Fruit fly (Drosophila melanogaster) whole organism, embryonic: Measurements from ENCODE around the gene Cyp303a1.

Source experiments
- Ada2b ChIP-seq: fragments of 200-800 bp; sonication (Bioruptor generic); IDR thresholded peaks from 2 replicates; pipeline ENCODE4 v1.3.6; 2022; ENCODE audit warnings: missing biosample characterization, missing genetic modification characterization
- BtbVII ChIP-seq: fragments of 200-800 bp; sonication (Bioruptor generic); optimal IDR thresholded peaks from 3 replicates; lab custom pipeline; 2017; ENCODE audit warnings: missing biosample characterization, mild to moderate bottlenecking, missing genetic modification characterization
- CG11695 ChIP-seq: fragments of 200-800 bp; sonication (Bioruptor generic); IDR thresholded peaks from 3 replicates; pipeline ENCODE4 v1.3.6; 2022; ENCODE audit warnings: missing biosample characterization, missing genetic modification characterization
- CG11723 ChIP-seq: fragments of 200-800 bp; sonication (Bioruptor generic); optimal IDR thresholded peaks from 2 replicates; lab custom pipeline; 2017; ENCODE audit warnings: missing biosample characterization, mild to moderate bottlenecking, missing genetic modification characterization
- CG12769 ChIP-seq: fragments of 200-800 bp; sonication (Bioruptor generic); optimal IDR thresholded peaks from 2 replicates; lab custom pipeline; 2019; ENCODE audit warnings: missing biosample characterization, mild to moderate bottlenecking, missing genetic modification characterization, moderate library complexity
- CG12942 ChIP-seq: fragments of 200-800 bp; sonication (Bioruptor generic); optimal IDR thresholded peaks from 3 replicates; lab custom pipeline; 2016; ENCODE audit warnings: missing biosample characterization, missing genetic modification characterization
- CG13624 ChIP-seq: fragments of 200-800 bp; sonication (Bioruptor generic); optimal IDR thresholded peaks from 2 replicates; lab custom pipeline; 2016; ENCODE audit warnings: missing biosample characterization, missing genetic modification characterization
- CG14050 ChIP-seq: fragments of 200-800 bp; sonication (Bioruptor generic); IDR thresholded peaks from 3 replicates; pipeline ENCODE4 v1.3.6; 2022; ENCODE audit warnings: missing biosample characterization, missing genetic modification characterization
- CG14860 ChIP-seq: fragments of 200-800 bp; sonication (Bioruptor generic); IDR thresholded peaks from 3 replicates; pipeline ENCODE4 v1.3.6; 2022; ENCODE audit warnings: missing biosample characterization, missing genetic modification characterization; ENCODE audit not compliant: partially characterized antibody
- CG14965 ChIP-seq: fragments of 200-800 bp; sonication (Bioruptor generic); optimal IDR thresholded peaks from 2 replicates; lab custom pipeline; 2016; ENCODE audit warnings: missing biosample characterization, missing genetic modification characterization, borderline replicate concordance
- CG16813 ChIP-seq: fragments of 200-800 bp; sonication (Bioruptor generic); IDR thresholded peaks from 3 replicates; pipeline ENCODE4 v1.3.6; 2022; ENCODE audit warnings: missing biosample characterization, missing genetic modification characterization; ENCODE audit not compliant: partially characterized antibody
- CG17359 ChIP-seq: fragments of 200-800 bp; sonication (Bioruptor generic); optimal IDR thresholded peaks from 3 replicates; lab custom pipeline; 2018; ENCODE audit warnings: missing biosample characterization, mild to moderate bottlenecking, missing genetic modification characterization, moderate library complexity
- CG2120 ChIP-seq: fragments of 200-800 bp; sonication (Bioruptor generic); optimal IDR thresholded peaks from 3 replicates; lab custom pipeline; 2016; ENCODE audit warnings: missing biosample characterization, missing genetic modification characterization
- CG3838 ChIP-seq: fragments of 200-800 bp; sonication (Bioruptor generic); optimal IDR thresholded peaks from 3 replicates; lab custom pipeline; 2016; ENCODE audit warnings: missing biosample characterization, missing genetic modification characterization
- CG43689 ChIP-seq: fragments of 200-800 bp; sonication (Bioruptor generic); IDR thresholded peaks from 2 replicates; pipeline ENCODE4 v1.3.6; 2022; ENCODE audit warnings: missing biosample characterization, missing genetic modification characterization
- CG7372 ChIP-seq: fragments of 200-800 bp; sonication (Bioruptor generic); IDR thresholded peaks from 2 replicates; pipeline ENCODE4 v1.3.6; 2022; ENCODE audit warnings: missing biosample characterization, missing genetic modification characterization
- CG7963 ChIP-seq: fragments of 200-800 bp; sonication (Bioruptor generic); IDR thresholded peaks from 3 replicates; pipeline ENCODE4 v1.3.6; 2022; ENCODE audit warnings: missing biosample characterization, missing genetic modification characterization; ENCODE audit not compliant: partially characterized antibody
- Dek ChIP-seq: fragments of 200-800 bp; sonication (Bioruptor generic); optimal IDR thresholded peaks from 3 replicates; lab custom pipeline; 2019; ENCODE audit warnings: missing biosample characterization, mild to moderate bottlenecking, missing genetic modification characterization, moderate library complexity
- Dip3 ChIP-seq: fragments of 200-800 bp; sonication (Bioruptor generic); optimal IDR thresholded peaks from 3 replicates; lab custom pipeline; 2016; ENCODE audit warnings: missing biosample characterization, missing genetic modification characterization
- Fer2 ChIP-seq: fragments of 200-800 bp; sonication (Bioruptor generic); optimal IDR thresholded peaks from 2 replicates; lab custom pipeline; 2018; ENCODE audit warnings: missing biosample characterization, mild to moderate bottlenecking, missing genetic modification characterization, moderate library complexity
- Fer3 ChIP-seq: fragments of 200-800 bp; sonication (Bioruptor generic); optimal IDR thresholded peaks from 2 replicates; lab custom pipeline; 2018; ENCODE audit warnings: missing biosample characterization, mild to moderate bottlenecking, missing genetic modification characterization, moderate library complexity
- HLH4C ChIP-seq: fragments of 200-800 bp; sonication (Bioruptor generic); IDR thresholded peaks from 3 replicates; pipeline ENCODE4 v1.3.6; 2022; ENCODE audit warnings: missing biosample characterization, missing genetic modification characterization; ENCODE audit not compliant: partially characterized antibody
- HmgD ChIP-seq: fragments of 200-800 bp; sonication (Bioruptor generic); optimal IDR thresholded peaks from 3 replicates; lab custom pipeline; 2016; ENCODE audit warnings: missing biosample characterization, missing genetic modification characterization
- Hr78 ChIP-seq, 2 experiments: fragments of 200-800 bp in 1 of 2; fragments of >200 bp in 1 of 2; sonication (Bioruptor generic) in 1 of 2; optimal IDR thresholded peaks; 2 replicates each; lab custom pipeline; 2017 to 2019; ENCODE audit warnings: missing biosample characterization in 2 of 2, missing genetic modification characterization in 2 of 2, mild to moderate bottlenecking in 1 of 2, moderate library complexity in 1 of 2
- Lim3 ChIP-seq: fragments of 200-800 bp; sonication (Bioruptor generic); IDR thresholded peaks from 2 replicates; pipeline ENCODE4 v1.3.6; 2022; ENCODE audit warnings: missing biosample characterization, missing genetic modification characterization
- Myb ChIP-seq: fragments of 200-800 bp; sonication (Bioruptor generic); optimal IDR thresholded peaks from 2 replicates; lab custom pipeline; 2016; ENCODE audit warnings: missing biosample characterization, missing genetic modification characterization
- NK7.1 ChIP-seq: fragments of 200-800 bp; sonication (Bioruptor generic); optimal IDR thresholded peaks from 3 replicates; lab custom pipeline; 2016; ENCODE audit warnings: missing biosample characterization, missing genetic modification characterization
- Neu2 ChIP-seq: fragments of 200-800 bp; sonication (Bioruptor generic); optimal IDR thresholded peaks from 3 replicates; lab custom pipeline; 2016; ENCODE audit warnings: missing biosample characterization, missing genetic modification characterization, borderline replicate concordance
- Ptx1 ChIP-seq: fragments of 200-800 bp; sonication (Bioruptor generic); IDR thresholded peaks from 2 replicates; pipeline ENCODE4 v1.3.6; 2022; ENCODE audit warnings: missing biosample characterization, missing genetic modification characterization
- al ChIP-seq: fragments of 200-800 bp; sonication (Bioruptor generic); IDR thresholded peaks from 2 replicates; pipeline ENCODE4 v1.3.6; 2022; ENCODE audit warnings: missing biosample characterization, missing genetic modification characterization
- corto ChIP-seq: fragments of 200-800 bp; sonication (Bioruptor generic); optimal IDR thresholded peaks from 2 replicates; lab custom pipeline; 2016; ENCODE audit warnings: missing biosample characterization, mild to moderate bottlenecking, missing genetic modification characterization, moderate library complexity
- crol ChIP-seq: fragments of 200-800 bp; sonication (Bioruptor generic); IDR thresholded peaks from 2 replicates; pipeline ENCODE4 v1.3.6; 2022; ENCODE audit warnings: missing biosample characterization, missing genetic modification characterization
- ems ChIP-seq: fragments of 200-800 bp; sonication (Bioruptor generic); optimal IDR thresholded peaks from 3 replicates; lab custom pipeline; 2016; ENCODE audit warnings: missing biosample characterization, missing genetic modification characterization
- esg ChIP-seq: fragments of 200-800 bp; sonication (Bioruptor generic); conservative IDR thresholded peaks from 2 replicates; pipeline ENCODE4 v1.3.6; 2022; ENCODE audit warnings: missing biosample characterization, missing genetic modification characterization
- fu2 ChIP-seq: fragments of 200-800 bp; sonication (Bioruptor generic); optimal IDR thresholded peaks from 2 replicates; lab custom pipeline; 2016; ENCODE audit warnings: missing biosample characterization, missing genetic modification characterization
- gce ChIP-seq: fragments of 200-800 bp; sonication (Bioruptor generic); IDR thresholded peaks from 3 replicates; pipeline ENCODE4 v1.3.6; 2022; ENCODE audit warnings: missing biosample characterization, missing genetic modification characterization
- hkb ChIP-seq, 2 experiments: fragments of 200-800 bp in 1 of 2; fragments of >200 bp in 1 of 2; sonication (Bioruptor generic) in 1 of 2; IDR thresholded peaks in 1 of 2; optimal IDR thresholded peaks in 1 of 2; 2 replicates each; pipeline versions ENCODE4 v1.3.6 to Lab custom; 2017 to 2022; ENCODE audit warnings: missing biosample characterization in 1 of 2, missing genetic modification characterization in 1 of 2
- inv ChIP-seq: fragments of 200-800 bp; sonication (Bioruptor generic); IDR thresholded peaks from 2 replicates; pipeline ENCODE4 v1.3.6; 2022; ENCODE audit warnings: missing biosample characterization, missing genetic modification characterization; ENCODE audit not compliant: partially characterized antibody
- jumu ChIP-seq: fragments of 200-800 bp; sonication (Bioruptor generic); optimal IDR thresholded peaks from 3 replicates; lab custom pipeline; 2016; ENCODE audit warnings: missing biosample characterization, missing genetic modification characterization
- kay ChIP-seq: fragments of 200-800 bp; sonication (Bioruptor generic); optimal IDR thresholded peaks from 2 replicates; lab custom pipeline; 2016; ENCODE audit warnings: missing biosample characterization, missing genetic modification characterization
- lmd ChIP-seq: fragments of 200-800 bp; sonication (Bioruptor generic); IDR thresholded peaks from 2 replicates; pipeline ENCODE4 v1.3.6; 2022; ENCODE audit warnings: missing biosample characterization, missing genetic modification characterization
- p53 ChIP-seq: fragments of 200-800 bp; sonication (Bioruptor generic); optimal IDR thresholded peaks from 2 replicates; lab custom pipeline; 2016; ENCODE audit warnings: missing biosample characterization, missing genetic modification characterization
- prd ChIP-seq, 3 experiments: fragments of >200 bp in 2 of 3; fragments of 200-800 bp in 1 of 3; sonication (Bioruptor generic) in 1 of 3; optimal IDR thresholded peaks in 2 of 3; IDR thresholded peaks in 1 of 3; 2 replicates in 2 of 3; 3 replicates in 1 of 3; pipeline versions ENCODE4 v1.3.6 to Lab custom; 2017 to 2022; ENCODE audit warnings: missing biosample characterization in 1 of 3, missing genetic modification characterization in 1 of 3
- schlank ChIP-seq: fragments of 200-800 bp; sonication (Bioruptor generic); optimal IDR thresholded peaks from 2 replicates; lab custom pipeline; 2018; ENCODE audit warnings: missing biosample characterization, mild to moderate bottlenecking, missing genetic modification characterization
- shn ChIP-seq: fragments of 200-800 bp; sonication (Bioruptor generic); optimal IDR thresholded peaks from 3 replicates; lab custom pipeline; 2016; ENCODE audit warnings: missing biosample characterization, missing genetic modification characterization
- zen ChIP-seq: fragments of 200-800 bp; sonication (Bioruptor generic); optimal IDR thresholded peaks from 3 replicates; lab custom pipeline; 2018; ENCODE audit warnings: missing biosample characterization, mild to moderate bottlenecking, missing genetic modification characterization, moderate library complexity
- zen2 ChIP-seq: fragments of 200-800 bp; sonication (Bioruptor generic); IDR thresholded peaks from 3 replicates; pipeline ENCODE4 v1.3.6; 2022; ENCODE audit warnings: missing biosample characterization, missing genetic modification characterization; ENCODE audit not compliant: partially characterized antibody
- zfh1 ChIP-seq: fragments of 200-800 bp; sonication (Bioruptor generic); IDR thresholded peaks from 3 replicates; pipeline ENCODE4 v1.3.6; 2022; ENCODE audit warnings: missing biosample characterization, missing genetic modification characterization

The Cyp303a1 gene

DNA sequence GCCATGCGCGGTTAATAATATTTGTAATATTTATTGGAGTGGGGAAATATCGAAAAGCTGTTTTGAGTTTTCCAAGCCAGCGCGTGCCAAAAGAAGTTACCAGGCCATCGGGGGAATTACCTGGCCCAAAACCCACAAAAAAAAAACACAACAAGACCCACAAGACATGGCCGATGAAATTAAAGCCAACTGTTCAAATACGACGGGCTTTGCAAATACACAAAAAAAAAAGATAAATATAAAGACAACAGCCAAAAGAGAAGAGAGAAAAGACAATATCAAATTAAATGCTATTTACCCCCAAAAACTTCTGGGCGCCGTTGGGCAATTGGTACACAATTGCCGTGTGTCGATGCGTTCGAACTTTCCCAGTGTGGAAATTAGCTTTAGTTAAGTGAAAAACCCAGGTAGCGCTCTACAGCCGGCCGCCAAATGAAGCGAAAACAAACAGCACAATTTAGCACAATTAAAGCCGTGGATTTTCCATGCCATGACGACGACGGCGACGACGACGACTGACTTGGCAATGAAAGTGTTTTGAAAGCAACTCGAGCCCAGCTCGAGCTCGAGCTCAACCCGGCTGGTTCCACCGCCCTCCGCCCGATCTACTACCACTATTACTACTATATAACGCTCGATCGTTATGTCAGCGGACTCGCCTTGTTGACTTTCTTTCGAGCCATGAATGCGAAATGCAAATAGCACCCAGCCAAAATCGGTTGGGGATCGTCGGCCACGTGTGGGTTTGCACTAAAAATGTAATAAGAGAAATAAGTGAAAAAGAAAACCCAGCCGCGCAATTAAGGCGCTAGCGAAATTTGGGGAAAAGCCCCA is 24.0 kb downstream of the Cyp303a1 start (continued):
- 0 out of 2 replicates have a peak, but pooled peaks have one; percentile 21 for TF ChIP-seq Ada2b (GFP tag; lab: Robert Waterston, UW)
- peak; percentile 52 for TF ChIP-seq CG17359 (tag; lab: Kevin White, UChicago)
- TF ChIP-seq al (GFP tag; lab: Robert Waterston, UW) = no peak
- no peak for TF ChIP-seq jumu
- no peak for TF ChIP-seq CG7963
- no peak for TF ChIP-seq prd (optimal IDR thresholded peaks at IDR 0.05; lab: Kevin White, UChicago)
- TF ChIP-seq prd (GFP tag; IDR thresholded peaks at IDR 0.05; lab: Robert Waterston, UW) = no peak
- peak; percentile 52; the same call in 2 of the 3 replicates for TF ChIP-seq CG11695 (GFP tag; lab: Robert Waterston, UW)
- TF ChIP-seq Dip3 (GFP tag; lab: Kevin White, UChicago) = peak; percentile 36
- no peak for TF ChIP-seq CG11723
- no peak for TF ChIP-seq esg (GFP tag; lab: Robert Waterston, UW)
- peak; percentile 12 for TF ChIP-seq Fer2 (tag; lab: Kevin White, UChicago)
- no peak for TF ChIP-seq Ptx1 (GFP tag; lab: Robert Waterston, UW)
- no peak for TF ChIP-seq inv
- TF ChIP-seq CG7372 (GFP tag; lab: Robert Waterston, UW) = no peak
- TF ChIP-seq Lim3 = no peak
- TF ChIP-seq zen (tag; lab: Kevin White, UChicago) = no peak
- peak; percentile 40 for TF ChIP-seq NK7.1 (GFP tag; lab: Kevin White, UChicago)
- no peak for TF ChIP-seq gce (GFP tag; lab: Robert Waterston, UW)
- TF ChIP-seq CG3838 (GFP tag; lab: Kevin White, UChicago) = peak; percentile 44
- TF ChIP-seq CG12769 (tag; lab: Kevin White, UChicago) = no peak
- no peak for TF ChIP-seq p53
- peak; percentile 13 for TF ChIP-seq Myb (GFP tag; lab: Kevin White, UChicago)
- TF ChIP-seq kay (GFP tag; lab: Kevin White, UChicago) = no peak
- TF ChIP-seq BtbVII (GFP tag; lab: Kevin White, UChicago) = peak; percentile 63
- TF ChIP-seq corto (GFP tag; lab: Kevin White, UChicago) = no peak
- TF ChIP-seq zen2 (GFP tag; lab: Robert Waterston, UW) = no peak
- TF ChIP-seq HmgD (GFP tag; lab: Kevin White, UChicago) = no peak
- TF ChIP-seq CG16813 (GFP tag; lab: Robert Waterston, UW) = no peak
- no peak for TF ChIP-seq Hr78 (GFP tag; optimal IDR thresholded peaks at IDR 0.05; lab: Kevin White, UChicago)
- peak; percentile 43 for TF ChIP-seq Fer3 (tag; lab: Kevin White, UChicago)
- 0 out of 3 replicates have a peak, but pooled peaks have one; percentile 11 for TF ChIP-seq zfh1 (GFP tag; lab: Robert Waterston, UW)
- no peak for TF ChIP-seq CG13624 (GFP tag; lab: Kevin White, UChicago)
- TF ChIP-seq CG2120 (GFP tag; lab: Kevin White, UChicago) = peak; percentile 42
- TF ChIP-seq CG14860 (GFP tag; lab: Robert Waterston, UW) = no peak
- no peak for TF ChIP-seq lmd (GFP tag; lab: Robert Waterston, UW)
- no peak for TF ChIP-seq ems (GFP tag; lab: Kevin White, UChicago)
- no peak for TF ChIP-seq crol
- TF ChIP-seq CG12942 (GFP tag; lab: Kevin White, UChicago) = peak; percentile 22
- no peak for TF ChIP-seq HLH4C (GFP tag; lab: Robert Waterston, UW)
- TF ChIP-seq CG43689 = no peak
- TF ChIP-seq Neu2 = no peak
- peak; percentile 23 for TF ChIP-seq schlank (tag; lab: Kevin White, UChicago)
- no peak for TF ChIP-seq shn (GFP tag; lab: Kevin White, UChicago)
- no peak for TF ChIP-seq hkb (optimal IDR thresholded peaks at IDR 0.05; lab: Kevin White, UChicago)
- TF ChIP-seq hkb (GFP tag; IDR thresholded peaks at IDR 0.05; lab: Robert Waterston, UW) = peak; percentile 57
- no peak for TF ChIP-seq CG14965 (GFP tag; lab: Kevin White, UChicago)
- TF ChIP-seq Dek (tag; lab: Kevin White, UChicago) = peak; percentile 38
- TF ChIP-seq fu2 (GFP tag; lab: Kevin White, UChicago) = no peak
- TF ChIP-seq CG14050 (GFP tag; lab: Robert Waterston, UW) = no peak
